Worm (Caenorhabditis elegans) whole organism, late embryonic: ENCODE measurements around the gene ddl-3.

Source experiments
- F13H6.1 ChIP-seq: sonication (generic microtip); optimal IDR thresholded peaks from 2 replicates; lab custom pipeline; 2016; ENCODE audit warnings: missing genetic modification characterization, missing compliant biosample characterization
- ama-1 ChIP-seq: fragments of 150-350 bp; optimal IDR thresholded peaks from 2 replicates; lab custom pipeline; 2014
- ceh-18 ChIP-seq: sonication (generic microtip); optimal IDR thresholded peaks from 2 replicates; lab custom pipeline; 2016; ENCODE audit warnings: missing genetic modification characterization, missing compliant biosample characterization
- elt-2 ChIP-seq: sonication (generic microtip); optimal IDR thresholded peaks from 2 replicates; lab custom pipeline; 2016; ENCODE audit warnings: missing genetic modification reagents, missing genetic modification characterization, missing compliant biosample characterization
- ets-4 ChIP-seq: sonication (generic microtip); optimal IDR thresholded peaks from 2 replicates; lab custom pipeline; 2016; ENCODE audit warnings: missing genetic modification characterization, missing compliant biosample characterization
- eyg-1 ChIP-seq: sonication (generic microtip); optimal IDR thresholded peaks from 2 replicates; lab custom pipeline; 2016; ENCODE audit warnings: missing genotype, missing genetic modification characterization, missing compliant biosample characterization
- fax-1 ChIP-seq: sonication (generic microtip); optimal IDR thresholded peaks from 2 replicates; lab custom pipeline; 2016; ENCODE audit warnings: missing genotype, missing genetic modification characterization, missing compliant biosample characterization
- gmeb-2 ChIP-seq: sonication (generic microtip); optimal IDR thresholded peaks from 2 replicates; lab custom pipeline; 2016; ENCODE audit warnings: missing genetic modification characterization, inconsistent platforms, missing compliant biosample characterization
- hlh-8 ChIP-seq: sonication (generic microtip); optimal IDR thresholded peaks from 2 replicates; lab custom pipeline; 2016; ENCODE audit warnings: missing genotype, missing genetic modification characterization, missing compliant biosample characterization
- lin-11 ChIP-seq: fragments of 200-800 bp; sonication (Bioruptor generic); optimal IDR thresholded peaks from 2 replicates; lab custom pipeline; 2018; ENCODE audit warnings: mild to moderate bottlenecking, missing genetic modification characterization, missing compliant biosample characterization
- pha-2 ChIP-seq: sonication (generic microtip); optimal IDR thresholded peaks from 2 replicates; lab custom pipeline; 2017; ENCODE audit warnings: mild to moderate bottlenecking, missing genetic modification characterization, missing compliant biosample characterization
- pha-4 ChIP-seq: fragments of 150-350 bp; optimal IDR thresholded peaks from 2 replicates; lab custom pipeline; 2018; ENCODE audit warnings: missing biosample characterization, missing genetic modification reagents, missing genetic modification characterization
- tbx-2 ChIP-seq: sonication (generic microtip); optimal IDR thresholded peaks from 2 replicates; lab custom pipeline; 2016; ENCODE audit warnings: missing genetic modification characterization, missing compliant biosample characterization
- unc-55 ChIP-seq: sonication (generic microtip); optimal IDR thresholded peaks from 2 replicates; lab custom pipeline; 2017; ENCODE audit warnings: missing biosample characterization, missing genetic modification reagents, missing genetic modification characterization

- no peak for TF ChIP-seq ceh-18 (tag; lab: Kevin White, UChicago)
- no peak for TF ChIP-seq ama-1
- no peak for TF ChIP-seq ets-4
- TF ChIP-seq tbx-2 (tag; lab: Kevin White, UChicago) = no peak
- no peak for TF ChIP-seq pha-4 (tag; lab: Kevin White, UChicago)
- TF ChIP-seq unc-55 (GFP tag; lab: Kevin White, UChicago) = no peak
- TF ChIP-seq elt-2 (tag; lab: Kevin White, UChicago) = no peak
- no peak for TF ChIP-seq gmeb-2 (tag; lab: Kevin White, UChicago)
- no peak for TF ChIP-seq F13H6.1 (tag; lab: Kevin White, UChicago)
- no peak for TF ChIP-seq fax-1 (tag; lab: Kevin White, UChicago)
- no peak for TF ChIP-seq hlh-8 (tag; lab: Kevin White, UChicago)
- TF ChIP-seq eyg-1 (tag; lab: Kevin White, UChicago) = no peak
- no peak for TF ChIP-seq lin-11 (tag; lab: Kevin White, UChicago)
- TF ChIP-seq pha-2 (tag; lab: Kevin White, UChicago) = no peak
These were observed 26.2 kb downstream of the ddl-3 start, which contains the start of gene Y54G11A.14 for ce11 chrII:14318027-14318426.
